Worm (Caenorhabditis elegans): ENCODE results near the gene htz-1.
A peak's percentile ranks its signal among the peaks of the same experiment; 100 is the strongest.

Gene htz-1

DNA sequence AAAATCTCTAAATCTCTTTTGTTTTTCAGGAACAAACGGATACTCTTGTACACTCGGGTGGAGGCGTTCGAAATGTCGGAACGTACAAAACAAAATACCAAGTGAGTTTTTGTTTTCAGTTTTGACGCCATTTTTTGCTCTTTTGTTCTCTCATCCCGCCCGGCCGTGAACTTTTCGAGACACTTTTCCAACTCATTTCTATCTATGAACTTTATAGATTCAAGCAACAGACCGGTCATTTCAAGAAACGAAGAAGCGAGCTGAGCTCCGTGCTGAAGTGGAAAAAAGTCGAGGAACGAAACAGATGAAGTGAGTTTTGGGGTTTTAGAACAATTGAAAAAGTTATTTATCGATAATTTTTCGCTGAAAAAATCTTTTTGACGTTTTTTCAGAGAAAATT, 35.5 kb upstream of the htz-1 start:
- TF ChIP-seq tbx-9 (tag; optimal IDR thresholded peaks at IDR 0.05; ENCODE audit: borderline replicate concordance) (no peak), Y53G8AR.9 (GFP tag; conservative IDR thresholded peaks at IDR 0.05) (no peak), ztf-26 (tag; optimal IDR thresholded peaks at IDR 0.05) (no peak), F33H1.4 (GFP tag; IDR thresholded peaks at IDR 0.05) (no peak), nhr-27 (tag; optimal IDR thresholded peaks at IDR 0.05) (no peak), lin-54 (GFP tag; optimal IDR thresholded peaks at IDR 0.05) (no peak)

DNA sequence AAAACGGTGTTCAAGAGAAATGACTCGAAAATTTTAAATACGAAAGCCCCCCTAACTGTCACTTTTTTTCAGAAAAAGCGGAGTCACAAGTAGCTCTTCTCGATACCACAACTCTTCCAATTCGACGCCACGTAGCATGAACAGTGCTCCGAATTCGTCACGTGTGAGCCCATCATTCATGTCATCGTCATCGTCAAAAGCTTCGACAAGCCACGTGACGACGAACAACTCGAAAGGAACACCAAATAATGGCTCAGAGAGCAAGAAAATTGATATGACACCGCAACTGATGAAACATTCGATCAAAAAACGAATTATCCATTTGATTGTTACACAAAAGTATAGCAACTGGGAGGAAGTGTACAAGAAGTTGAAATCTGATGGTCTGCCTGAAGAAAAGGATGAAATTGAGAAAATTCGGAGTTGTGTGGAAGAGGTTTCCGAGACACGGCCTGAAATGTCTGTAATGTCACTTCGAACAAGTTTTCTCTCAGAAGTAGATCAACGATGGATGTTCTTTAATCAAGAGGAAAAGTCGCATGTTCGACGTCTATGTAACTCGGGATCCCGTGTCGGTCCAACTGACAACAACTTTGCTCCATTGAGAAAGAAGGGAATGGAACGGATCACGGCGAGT, 34.6 kb upstream of the htz-1 start:
- TF ChIP-seq sptf-2 (GFP tag; optimal IDR thresholded peaks at IDR 0.05) (no peak), ztf-6 (GFP tag; IDR thresholded peaks at IDR 0.05) (no peak), attf-5 (GFP tag; optimal IDR thresholded peaks at IDR 0.05) (no peak), hsf-1 (GFP tag; IDR thresholded peaks at IDR 0.05) (no peak), zfh-2 (GFP tag; conservative IDR thresholded peaks at IDR 0.05) (no peak), rcor-1 (GFP tag; IDR thresholded peaks at IDR 0.05) (no peak), sdz-38 (tag; optimal IDR thresholded peaks at IDR 0.05) (no peak)

DNA sequence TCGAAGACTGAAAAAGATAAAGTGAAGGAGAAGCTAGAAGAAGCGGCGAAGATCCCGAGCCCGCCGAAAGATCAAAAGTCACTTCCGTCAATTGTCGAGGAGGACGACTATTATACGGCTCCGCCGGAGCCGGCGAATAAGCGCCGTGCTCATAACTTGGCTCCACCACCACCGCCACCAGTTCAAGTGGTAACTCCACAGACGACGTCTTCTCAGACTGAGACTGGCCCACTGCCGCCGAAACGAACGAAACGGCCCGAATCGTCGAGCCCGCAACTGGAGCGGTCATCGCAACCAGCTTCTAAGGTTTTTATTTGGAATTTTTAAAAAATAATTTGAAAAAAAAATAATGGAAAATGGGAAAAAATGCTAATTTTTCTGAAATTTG, 34.1 kb upstream of the htz-1 start:
- no peak for TF ChIP-seq pbrm-1 (GFP tag; IDR thresholded peaks at IDR 0.05)
- no peak for TF ChIP-seq ztf-25 (GFP tag; IDR thresholded peaks at IDR 0.05)
- TF ChIP-seq ceh-79 (tag; optimal IDR thresholded peaks at IDR 0.05), result no peak
- TF ChIP-seq snpc-3.4 (tag; optimal IDR thresholded peaks at IDR 0.05), result no peak
- TF ChIP-seq zfh-2 (GFP tag; conservative IDR thresholded peaks at IDR 0.05), result peak; percentile 69
- no peak for TF ChIP-seq ztf-18 (tag; optimal IDR thresholded peaks at IDR 0.05)
- TF ChIP-seq ceh-100 (GFP tag; IDR thresholded peaks at IDR 0.05), result no peak
- TF ChIP-seq F37B4.10 (GFP tag; IDR thresholded peaks at IDR 0.05), result no peak
- no peak for TF ChIP-seq hlh-12 (tag; optimal IDR thresholded peaks at IDR 0.05)
- no peak for TF ChIP-seq lsy-27 (tag; optimal IDR thresholded peaks at IDR 0.05; ENCODE audit: borderline replicate concordance, insufficient read depth)
- TF ChIP-seq B0035.1 (tag; optimal IDR thresholded peaks at IDR 0.05), result no peak
- no peak for TF ChIP-seq sea-2 (GFP tag; IDR thresholded peaks at IDR 0.05)
- no peak for TF ChIP-seq gei-17 (GFP tag; optimal IDR thresholded peaks at IDR 0.05)
- 0 out of 2 replicates have a peak, but pooled peaks have one; percentile 58 for TF ChIP-seq Y79H2A.3 (GFP tag; conservative IDR thresholded peaks at IDR 0.05)
- no peak for TF ChIP-seq egl-44 (GFP tag; IDR thresholded peaks at IDR 0.05)
- TF ChIP-seq mcd-1 (GFP tag; IDR thresholded peaks at IDR 0.05), result 0 out of 2 replicates have a peak, but pooled peaks have one; percentile 6

- no peak for TF ChIP-seq hmg-1.2 (GFP tag; IDR thresholded peaks at IDR 0.05)
- TF ChIP-seq dox-1 (GFP tag; IDR thresholded peaks at IDR 0.05), result peak; percentile 33; the same call in 1 of the 2 replicates
- TF ChIP-seq atf-7 (tag; optimal IDR thresholded peaks at IDR 0.05), result peak; percentile 15
- no peak for TF ChIP-seq F55B11.4 (tag; optimal IDR thresholded peaks at IDR 0.05; ENCODE audit: borderline replicate concordance, insufficient read depth)
- TF ChIP-seq zfh-2 (GFP tag; conservative IDR thresholded peaks at IDR 0.05), result 0 out of 2 replicates have a peak, but pooled peaks have one; percentile 35
- peak; percentile 23 for TF ChIP-seq F52B5.7 (tag; optimal IDR thresholded peaks at IDR 0.05)
- 0 out of 2 replicates have a peak, but pooled peaks have one; percentile 22 for TF ChIP-seq hsf-1 (GFP tag; IDR thresholded peaks at IDR 0.05)
- TF ChIP-seq chd-7 (tag; optimal IDR thresholded peaks at IDR 0.05), result peak; percentile 46
Observed at ce11 chrIV:4413114-4413513, 32.9 kb upstream of the htz-1 start.
